Comparison of ENCODE assay signal across 4 fruit fly cellular contexts in genomic region chr2L:16390803-16391202, dm6.
A peak's percentile ranks its signal among the peaks of the same experiment; 100 is the strongest.
TF ChIP-seq lines count a peak whose summit lies in the region.

No protein-coding gene starts in this region.

- no peak for TF ChIP-seq CTCF in whole organism, embryonic (GFP tag; optimal IDR thresholded peaks at IDR 0.05; lab: Kevin White, UChicago)

TF ChIP-seq in whole organism, embryonic, 481 proteins besides CTCF, POLR2A, EP300 and RAD21:
- TF ChIP-seq CG1603 (tag; optimal IDR thresholded peaks at IDR 0.05; lab: Kevin White, UChicago) (peak; percentile 8), fd96Cb (tag; optimal IDR thresholded peaks at IDR 0.05; lab: Kevin White, UChicago) (no peak), gem (tag; optimal IDR thresholded peaks at IDR 0.05; lab: Kevin White, UChicago) (peak; percentile 1), sens (GFP tag; lab: Kevin White, UChicago) (peak; percentile 73), dmrt11E (tag; optimal IDR thresholded peaks at IDR 0.05; lab: Kevin White, UChicago) (peak; percentile 9)

TF ChIP-seq in whole organism, prepupa, 60 proteins besides CTCF, POLR2A, EP300 and RAD21:
- TF ChIP-seq Sox102F (GFP tag; optimal IDR thresholded peaks at IDR 0.05; lab: Kevin White, UChicago) (peak; percentile 27), salr (GFP tag; optimal IDR thresholded peaks at IDR 0.05; lab: Kevin White, UChicago) (no peak), CG31627 (GFP tag; optimal IDR thresholded peaks at IDR 0.05; lab: Kevin White, UChicago) (peak; percentile 37), Hr39 (GFP tag; optimal IDR thresholded peaks at IDR 0.05; lab: Kevin White, UChicago) (peak; percentile 27), CG3032 (tag; optimal IDR thresholded peaks at IDR 0.05; lab: Kevin White, UChicago) (no peak), lz (GFP tag; optimal IDR thresholded peaks at IDR 0.05; lab: Kevin White, UChicago) (peak; percentile 21), OdsH (GFP tag; optimal IDR thresholded peaks at IDR 0.05; lab: Kevin White, UChicago) (peak; percentile 29), CG10631 (GFP tag; optimal IDR thresholded peaks at IDR 0.05; lab: Kevin White, UChicago) (peak; percentile 4), svp (GFP tag; lab: Kevin White, UChicago) (peak; percentile 73), CG11902 (GFP tag; optimal IDR thresholded peaks at IDR 0.05; lab: Kevin White, UChicago) (no peak), topi (GFP tag; optimal IDR thresholded peaks at IDR 0.05; lab: Kevin White, UChicago) (peak; percentile 10), CG32006 (GFP tag; optimal IDR thresholded peaks at IDR 0.05; lab: Kevin White, UChicago) (peak; percentile 22), CG8632 (GFP tag; optimal IDR thresholded peaks at IDR 0.05; lab: Kevin White, UChicago) (peak; percentile 6), Eip78C (GFP tag; lab: Kevin White, UChicago) (peak; percentile 61), acj6 (GFP tag; optimal IDR thresholded peaks at IDR 0.05; lab: Kevin White, UChicago) (peak; percentile 18), Ets21C (GFP tag; optimal IDR thresholded peaks at IDR 0.05; lab: Kevin White, UChicago) (no peak), Met (GFP tag; optimal IDR thresholded peaks at IDR 0.05; lab: Kevin White, UChicago) (peak; percentile 40), Smox (GFP tag; optimal IDR thresholded peaks at IDR 0.05; lab: Kevin White, UChicago) (peak; percentile 6), CG4318 (GFP tag; optimal IDR thresholded peaks at IDR 0.05; lab: Kevin White, UChicago) (no peak), Hr4 (GFP tag; optimal IDR thresholded peaks at IDR 0.05; lab: Kevin White, UChicago) (peak; percentile 12), dsx (GFP tag; optimal IDR thresholded peaks at IDR 0.05; lab: Kevin White, UChicago; ENCODE audit: poor library complexity, severe bottlenecking) (no peak), CG10669 (GFP tag; optimal IDR thresholded peaks at IDR 0.05; lab: Kevin White, UChicago) (peak; percentile 81), pdm3 (GFP tag; optimal IDR thresholded peaks at IDR 0.05; lab: Kevin White, UChicago) (peak; percentile 31)

TF ChIP-seq in whole organism, pupa, 21 proteins besides CTCF, POLR2A, EP300 and RAD21:
- TF ChIP-seq CG8159 (tag; optimal IDR thresholded peaks at IDR 0.05; lab: Kevin White, UChicago) (peak; percentile 23), CG15710 (tag; optimal IDR thresholded peaks at IDR 0.05; lab: Kevin White, UChicago) (no peak), CG34367 (tag; optimal IDR thresholded peaks at IDR 0.05; lab: Kevin White, UChicago) (no peak), Snoo (tag; optimal IDR thresholded peaks at IDR 0.05; lab: Kevin White, UChicago) (no peak), CG8301 (tag; optimal IDR thresholded peaks at IDR 0.05; lab: Kevin White, UChicago) (no peak), rn (GFP tag; IDR thresholded peaks at IDR 0.05; lab: Robert Waterston, UW) (no peak), CG12605 (GFP tag; IDR thresholded peaks at IDR 0.05; lab: Robert Waterston, UW) (no peak), Pif1B (GFP tag; optimal IDR thresholded peaks at IDR 0.05; lab: Kevin White, UChicago) (no peak), fd96Ca (GFP tag; IDR thresholded peaks at IDR 0.05; lab: Robert Waterston, UW) (peak; percentile 29; the same call in 1 of the 3 replicates), CG4496 (GFP tag; IDR thresholded peaks at IDR 0.05; lab: Robert Waterston, UW) (peak; percentile 51; the same call in 1 of the 3 replicates), Ets98B (GFP tag; IDR thresholded peaks at IDR 0.05; lab: Robert Waterston, UW) (no peak)

TF ChIP-seq in whole organism, wandering third instar larva, 38 proteins besides CTCF, POLR2A, EP300 and RAD21:
- TF ChIP-seq sage (GFP tag; optimal IDR thresholded peaks at IDR 0.05; lab: Kevin White, UChicago) (no peak), tai (GFP tag; optimal IDR thresholded peaks at IDR 0.05; lab: Kevin White, UChicago) (no peak), Abd-B (GFP tag; optimal IDR thresholded peaks at IDR 0.05; lab: Kevin White, UChicago) (no peak), rgr (GFP tag; optimal IDR thresholded peaks at IDR 0.05; lab: Kevin White, UChicago) (peak; percentile 5), CG32264 (GFP tag; optimal IDR thresholded peaks at IDR 0.05; lab: Kevin White, UChicago) (no peak), Sp1 (GFP tag; optimal IDR thresholded peaks at IDR 0.05; lab: Kevin White, UChicago) (peak; percentile 0), foxo (GFP tag; optimal IDR thresholded peaks at IDR 0.05; lab: Kevin White, UChicago) (peak in 1 of 2 experiments; percentile 12), ey (GFP tag; optimal IDR thresholded peaks at IDR 0.05; lab: Kevin White, UChicago) (no peak), HLH106 (tag; optimal IDR thresholded peaks at IDR 0.05; lab: Kevin White, UChicago) (peak; percentile 27), fru (GFP tag; optimal IDR thresholded peaks at IDR 0.05; lab: Kevin White, UChicago) (peak; percentile 26)

Comparison
In these comparisons a context has a peak if more than half of its experiments do, and no peak if none do; other contexts are left out.
1. Of the 7 proteins assayed by ChIP-seq in both whole organism, embryonic and whole organism, prepupa: peak only in whole organism, embryonic: none; only in whole organism, prepupa: Hr39 and Sox102F; in both: none; in neither: 5.